Worm (Caenorhabditis elegans) whole organism, L3 larva: ENCODE measurements around the gene fli-1.

Source experiments
- R02D3.7 ChIP-seq: fragments of 150-350 bp; optimal IDR thresholded peaks from 2 replicates; lab custom pipeline; 2014; ENCODE audit warnings: missing biosample characterization, missing genetic modification characterization
- ZK546.5 ChIP-seq: sonication (generic microtip); optimal IDR thresholded peaks from 2 replicates; lab custom pipeline; 2017; ENCODE audit warnings: missing biosample characterization, missing genetic modification characterization
- aly-2 ChIP-seq: fragments of 150-350 bp; optimal IDR thresholded peaks from 2 replicates; lab custom pipeline; 2014; ENCODE audit warnings: missing biosample characterization, missing genetic modification characterization
- ama-1 ChIP-seq: fragments of 150-350 bp; optimal IDR thresholded peaks from 2 replicates; lab custom pipeline; 2018
- ceh-16 ChIP-seq: sonication (generic microtip); optimal IDR thresholded peaks from 2 replicates; lab custom pipeline; 2017; ENCODE audit warnings: missing biosample characterization, missing genetic modification characterization
- ceh-28 ChIP-seq: fragments of 150-350 bp; optimal IDR thresholded peaks from 2 replicates; lab custom pipeline; 2014; ENCODE audit warnings: missing biosample characterization, missing genetic modification reagents, missing genetic modification characterization
- ceh-82 ChIP-seq: fragments of 150-350 bp; optimal IDR thresholded peaks from 2 replicates; lab custom pipeline; 2014; ENCODE audit warnings: missing biosample characterization, missing genetic modification characterization
- ceh-9 ChIP-seq: sonication (generic microtip); optimal IDR thresholded peaks from 2 replicates; lab custom pipeline; 2018; ENCODE audit warnings: missing biosample characterization, missing genetic modification characterization
- daf-12 ChIP-seq: fragments of 150-350 bp; optimal IDR thresholded peaks from 2 replicates; lab custom pipeline; 2014; ENCODE audit warnings: missing biosample characterization, missing genetic modification reagents, missing genetic modification characterization
- egl-27 ChIP-seq: sonication (generic microtip); optimal IDR thresholded peaks from 4 replicates; lab custom pipeline; 2017; ENCODE audit warnings: missing biosample characterization, missing genetic modification reagents, missing genetic modification characterization
- egl-5 ChIP-seq: fragments of 150-350 bp; optimal IDR thresholded peaks from 2 replicates; lab custom pipeline; 2017; ENCODE audit warnings: missing biosample characterization, missing genetic modification reagents, missing genetic modification characterization, inconsistent platforms
- elt-1 ChIP-seq: fragments of 150-350 bp; optimal IDR thresholded peaks from 2 replicates; lab custom pipeline; 2014; ENCODE audit warnings: missing biosample characterization, missing genetic modification characterization
- elt-2 ChIP-seq: sonication (generic microtip); optimal IDR thresholded peaks from 2 replicates; lab custom pipeline; 2016; ENCODE audit warnings: missing genetic modification reagents, mild to moderate bottlenecking, missing genetic modification characterization, missing compliant biosample characterization
- elt-3 ChIP-seq, 3 experiments: fragments of 150-350 bp in 1 of 3; sonication (generic microtip) in 2 of 3; optimal IDR thresholded peaks; 2 replicates in 2 of 3; 4 replicates in 1 of 3; lab custom pipeline; 2014 to 2017; ENCODE audit warnings: missing biosample characterization in 3 of 3, missing genetic modification characterization in 3 of 3
- eor-1 ChIP-seq, 2 experiments: fragments of 150-350 bp; optimal IDR thresholded peaks; 2 replicates each; lab custom pipeline; 2014 to 2018; ENCODE audit warnings: missing biosample characterization in 2 of 2, missing genetic modification characterization in 2 of 2
- fkh-10 ChIP-seq: sonication (generic microtip); optimal IDR thresholded peaks from 2 replicates; lab custom pipeline; 2017; ENCODE audit warnings: missing biosample characterization, missing genetic modification reagents, missing genetic modification characterization
- fkh-2 ChIP-seq: fragments of 150-350 bp; optimal IDR thresholded peaks from 2 replicates; lab custom pipeline; 2014; ENCODE audit warnings: missing biosample characterization, missing genetic modification reagents, missing genetic modification characterization
- fos-1 ChIP-seq: fragments of 150-350 bp; optimal IDR thresholded peaks from 2 replicates; lab custom pipeline; 2014; ENCODE audit warnings: missing biosample characterization, missing genetic modification characterization
- hmg-11 ChIP-seq: sonication (generic microtip); optimal IDR thresholded peaks from 2 replicates; lab custom pipeline; 2016; ENCODE audit warnings: missing genetic modification characterization, missing compliant biosample characterization
- jun-1 ChIP-seq: fragments of 150-350 bp; optimal IDR thresholded peaks from 2 replicates; lab custom pipeline; 2014; ENCODE audit warnings: missing biosample characterization, missing genetic modification reagents, missing genetic modification characterization
- lin-15B ChIP-seq: fragments of 150-350 bp; optimal IDR thresholded peaks from 2 replicates; lab custom pipeline; 2014; ENCODE audit warnings: missing biosample characterization, missing genetic modification characterization
- lin-39 ChIP-seq: fragments of 150-350 bp; optimal IDR thresholded peaks from 2 replicates; lab custom pipeline; 2018; ENCODE audit warnings: missing biosample characterization, missing genetic modification reagents, missing genetic modification characterization
- lsy-12 ChIP-seq: sonication (generic microtip); optimal IDR thresholded peaks from 2 replicates; lab custom pipeline; 2016; ENCODE audit warnings: mild to moderate bottlenecking, missing genetic modification characterization, missing compliant biosample characterization
- mdl-1 ChIP-seq: fragments of 150-350 bp; optimal IDR thresholded peaks from 2 replicates; lab custom pipeline; 2014; ENCODE audit warnings: missing biosample characterization, missing genetic modification characterization
- mml-1 ChIP-seq: fragments of 150-350 bp; sonication (generic microtip); optimal IDR thresholded peaks from 3 replicates; lab custom pipeline; 2014; ENCODE audit warnings: missing biosample characterization, missing genetic modification characterization
- nfya-1 ChIP-seq: sonication (generic microtip); optimal IDR thresholded peaks from 2 replicates; lab custom pipeline; 2017; ENCODE audit warnings: missing genetic modification characterization, mild to moderate bottlenecking, missing compliant biosample characterization, antibody characterized with exemption, moderate library complexity; ENCODE audit not compliant: insufficient read depth
- nhr-11 ChIP-seq: fragments of 150-350 bp; optimal IDR thresholded peaks from 2 replicates; lab custom pipeline; 2014; ENCODE audit warnings: missing biosample characterization, missing genetic modification characterization
- nhr-12 ChIP-seq: fragments of 150-350 bp; optimal IDR thresholded peaks from 2 replicates; lab custom pipeline; 2014; ENCODE audit warnings: missing biosample characterization, missing genetic modification characterization
- nhr-23 ChIP-seq: fragments of 150-350 bp; optimal IDR thresholded peaks from 2 replicates; lab custom pipeline; 2014; ENCODE audit warnings: missing biosample characterization, missing genetic modification reagents, missing genetic modification characterization
- nhr-237 ChIP-seq: fragments of 150-350 bp; optimal IDR thresholded peaks from 2 replicates; lab custom pipeline; 2014; ENCODE audit warnings: missing biosample characterization, missing genetic modification characterization
- nhr-25 ChIP-seq: sonication (generic microtip); optimal IDR thresholded peaks from 2 replicates; lab custom pipeline; 2017; ENCODE audit warnings: missing biosample characterization, missing genetic modification characterization
- nhr-28 ChIP-seq: fragments of 150-350 bp; optimal IDR thresholded peaks from 2 replicates; lab custom pipeline; 2014; ENCODE audit warnings: missing biosample characterization, missing genetic modification characterization
- nhr-43 ChIP-seq: sonication (generic microtip); optimal IDR thresholded peaks from 2 replicates; lab custom pipeline; 2016; ENCODE audit warnings: mild to moderate bottlenecking, missing genetic modification characterization, missing compliant biosample characterization; ENCODE audit not compliant: poor library complexity, severe bottlenecking
- nhr-67 ChIP-seq: fragments of 150-350 bp; optimal IDR thresholded peaks from 2 replicates; lab custom pipeline; 2014; ENCODE audit warnings: missing biosample characterization, missing genetic modification characterization
- nhr-76 ChIP-seq: fragments of 150-350 bp; sonication (generic microtip); optimal IDR thresholded peaks from 5 replicates; lab custom pipeline; 2014; ENCODE audit warnings: missing biosample characterization, missing genetic modification characterization
- nhr-77 ChIP-seq: fragments of 150-350 bp; optimal IDR thresholded peaks from 2 replicates; lab custom pipeline; 2014; ENCODE audit warnings: missing biosample characterization, missing genetic modification characterization
- pha-4 ChIP-seq: fragments of 150-350 bp; optimal IDR thresholded peaks from 2 replicates; lab custom pipeline; 2014; ENCODE audit warnings: missing biosample characterization, missing genetic modification reagents, missing genetic modification characterization
- pqm-1 ChIP-seq: fragments of 150-350 bp; optimal IDR thresholded peaks from 2 replicates; lab custom pipeline; 2017; ENCODE audit warnings: missing biosample characterization, missing genetic modification characterization, inconsistent platforms
- sea-2 ChIP-seq: fragments of 150-350 bp; sonication (generic microtip); optimal IDR thresholded peaks from 4 replicates; lab custom pipeline; 2014; ENCODE audit warnings: missing biosample characterization, missing genetic modification reagents, missing genetic modification characterization
- skn-1 ChIP-seq: fragments of 150-350 bp; optimal IDR thresholded peaks from 2 replicates; lab custom pipeline; 2014; ENCODE audit warnings: missing biosample characterization, missing genetic modification characterization
- snpc-4 ChIP-seq: fragments of 150-350 bp; optimal IDR thresholded peaks from 2 replicates; lab custom pipeline; 2014; ENCODE audit warnings: missing biosample characterization, missing genetic modification characterization
- tbx-2 ChIP-seq: sonication (generic microtip); optimal IDR thresholded peaks from 2 replicates; lab custom pipeline; 2016; ENCODE audit warnings: mild to moderate bottlenecking, missing genetic modification characterization, missing compliant biosample characterization
- unc-39 ChIP-seq: sonication (generic microtip); optimal IDR thresholded peaks from 4 replicates; lab custom pipeline; 2017; ENCODE audit warnings: missing biosample characterization, missing genetic modification characterization
- unc-62 ChIP-seq: fragments of 150-350 bp; sonication (generic microtip); optimal IDR thresholded peaks from 4 replicates; lab custom pipeline; 2014; ENCODE audit warnings: missing biosample characterization, missing genetic modification reagents, missing genetic modification characterization
- zag-1 ChIP-seq: fragments of 150-350 bp; optimal IDR thresholded peaks from 2 replicates; lab custom pipeline; 2014; ENCODE audit warnings: missing biosample characterization, missing genetic modification characterization
- ztf-11 ChIP-seq: fragments of 150-350 bp; optimal IDR thresholded peaks from 2 replicates; lab custom pipeline; 2014; ENCODE audit warnings: missing biosample characterization, missing genetic modification characterization
- ztf-4 ChIP-seq: fragments of 150-350 bp; optimal IDR thresholded peaks from 2 replicates; lab custom pipeline; 2014; ENCODE audit warnings: missing biosample characterization, missing genetic modification characterization

The fli-1 gene

DNA sequence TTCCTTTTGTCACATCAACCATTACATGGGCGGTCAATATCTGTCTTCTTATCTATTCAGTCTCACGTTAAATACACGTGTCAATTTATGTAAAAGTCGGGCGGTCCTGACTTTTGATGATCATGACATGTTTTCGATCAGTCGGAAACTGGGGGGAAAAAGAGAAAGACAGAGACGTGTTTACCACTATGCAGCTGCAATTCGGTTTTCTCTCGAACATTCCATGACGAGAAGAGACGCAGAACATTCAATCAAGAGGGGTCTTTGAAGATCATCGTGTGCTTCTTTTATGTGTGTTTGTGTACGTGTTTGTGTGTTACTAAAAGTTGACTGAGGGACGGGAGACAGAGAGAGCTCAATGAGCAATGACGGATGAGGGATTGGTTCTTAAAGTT, 25.2 kb downstream of the fli-1 start:
- no peak for TF ChIP-seq ceh-9 (tag; lab: Kevin White, UChicago)
- peak; percentile 92 for TF ChIP-seq nhr-25 (tag; lab: Kevin White, UChicago)
- TF ChIP-seq nhr-43 (tag; lab: Kevin White, UChicago), result peak; percentile 93
- TF ChIP-seq R02D3.7, result peak; percentile 33
- peak; percentile 82 for TF ChIP-seq pqm-1 (tag; lab: Kevin White, UChicago)
- TF ChIP-seq lsy-12, result peak; percentile 89
- TF ChIP-seq fos-1 (tag; lab: Kevin White, UChicago), result no peak
- peak; percentile 46 for TF ChIP-seq nhr-76 (tag; lab: Kevin White, UChicago)
- TF ChIP-seq eor-1 (tag; optimal IDR thresholded peaks at IDR 0.05; lab: Kevin White, UChicago), result peak in 1 of 2 experiments; percentile 32
- no peak for TF ChIP-seq sea-2 (GFP tag; lab: Kevin White, UChicago)
- TF ChIP-seq mml-1 (tag; lab: Kevin White, UChicago), result peak; percentile 79
- no peak for TF ChIP-seq nhr-67 (tag; lab: Kevin White, UChicago)
- peak; percentile 88 for TF ChIP-seq tbx-2 (tag; lab: Kevin White, UChicago)
- TF ChIP-seq jun-1 (tag; lab: Kevin White, UChicago), result peak; percentile 89
- TF ChIP-seq elt-1, result peak; percentile 85
- peak; percentile 58 for TF ChIP-seq egl-27 (tag; lab: Kevin White, UChicago)
- peak; percentile 37 for TF ChIP-seq hmg-11 (tag; lab: Kevin White, UChicago)
- TF ChIP-seq aly-2 (tag; lab: Kevin White, UChicago), result no peak
- peak; percentile 98 for TF ChIP-seq pha-4
- TF ChIP-seq nhr-77 (tag; lab: Kevin White, UChicago), result no peak
- TF ChIP-seq daf-12, result no peak
- no peak for TF ChIP-seq ceh-16 (tag; lab: Kevin White, UChicago)
- TF ChIP-seq nfya-1 (tag; lab: Kevin White, UChicago), result peak; percentile 85
- peak; percentile 78 for TF ChIP-seq nhr-11
- peak; percentile 96 for TF ChIP-seq nhr-23 (tag; lab: Kevin White, UChicago)
- peak in 1 of 3 experiments; percentile 90 for TF ChIP-seq elt-3 (tag; optimal IDR thresholded peaks at IDR 0.05; lab: Kevin White, UChicago)
- TF ChIP-seq unc-39 (tag; lab: Kevin White, UChicago), result no peak
- TF ChIP-seq ceh-28 (tag; lab: Kevin White, UChicago), result peak; percentile 79
- TF ChIP-seq fkh-10 (GFP tag; lab: Kevin White, UChicago), result no peak
- TF ChIP-seq fkh-2 (tag; lab: Kevin White, UChicago), result peak; percentile 25
- TF ChIP-seq nhr-12, result no peak
- no peak for TF ChIP-seq ZK546.5 (tag; lab: Kevin White, UChicago)
- TF ChIP-seq zag-1 (tag; lab: Kevin White, UChicago), result no peak
- peak; percentile 80 for TF ChIP-seq skn-1 (tag; lab: Kevin White, UChicago)
- peak; percentile 90 for TF ChIP-seq ama-1 (lab: Kevin White, UChicago)
- TF ChIP-seq egl-5 (tag; lab: Kevin White, UChicago), result peak; percentile 99
- TF ChIP-seq nhr-28 (tag; lab: Kevin White, UChicago), result no peak
- TF ChIP-seq ztf-4, result peak; percentile 66
- TF ChIP-seq nhr-237 (tag; lab: Kevin White, UChicago), result no peak
- TF ChIP-seq elt-2 (tag; lab: Kevin White, UChicago), result peak; percentile 98
- TF ChIP-seq mdl-1, result peak; percentile 78
- TF ChIP-seq snpc-4 (tag; lab: Kevin White, UChicago), result peak; percentile 74
- TF ChIP-seq unc-62 (GFP tag; lab: Kevin White, UChicago), result peak; percentile 84
- no peak for TF ChIP-seq ceh-82 (tag; lab: Kevin White, UChicago)
- no peak for TF ChIP-seq ztf-11 (tag; lab: Kevin White, UChicago)
- TF ChIP-seq lin-15B (tag; lab: Kevin White, UChicago), result peak; percentile 52
- peak; percentile 88 for TF ChIP-seq lin-39 (tag; lab: Kevin White, UChicago)
